Fruit fly (Drosophila melanogaster) whole organism, embryonic: ENCODE measurements around the gene Jhbp1.
A peak's percentile ranks its signal among the peaks of the same experiment; 100 is the strongest.

Experiments
- Atf-2 ChIP-seq: fragments of 200-800 bp; sonication (Bioruptor generic); optimal IDR thresholded peaks from 2 replicates; lab custom pipeline; 2016; ENCODE audit warnings: missing biosample characterization, missing genetic modification characterization
- C15 ChIP-seq: fragments of 200-800 bp; sonication (Bioruptor generic); IDR thresholded peaks from 3 replicates; pipeline ENCODE4 v1.3.6; 2022; ENCODE audit warnings: missing biosample characterization, missing genetic modification characterization
- CG10431 ChIP-seq: fragments of 200-800 bp; sonication (Bioruptor generic); optimal IDR thresholded peaks from 3 replicates; lab custom pipeline; 2018; ENCODE audit warnings: missing biosample characterization, mild to moderate bottlenecking, missing genetic modification characterization
- CG17385 ChIP-seq: fragments of 200-800 bp; sonication (Bioruptor generic); optimal IDR thresholded peaks from 3 replicates; lab custom pipeline; 2018; ENCODE audit warnings: missing biosample characterization, mild to moderate bottlenecking, missing genetic modification characterization
- CG17912 ChIP-seq: fragments of 200-800 bp; sonication (Bioruptor generic); optimal IDR thresholded peaks from 2 replicates; lab custom pipeline; 2018; ENCODE audit warnings: missing biosample characterization, mild to moderate bottlenecking, missing genetic modification characterization
- CG18011 ChIP-seq: fragments of 200-800 bp; sonication (Bioruptor generic); optimal IDR thresholded peaks from 2 replicates; lab custom pipeline; 2017; ENCODE audit warnings: missing biosample characterization, missing genetic modification characterization, mild to moderate bottlenecking, moderate library complexity, missing genotype
- CG2199 ChIP-seq: fragments of 200-800 bp; sonication (Bioruptor generic); IDR thresholded peaks from 3 replicates; pipeline ENCODE4 v1.3.6; 2022; ENCODE audit warnings: missing biosample characterization, missing genetic modification characterization
- CG2202 ChIP-seq: fragments of 200-800 bp; sonication (Bioruptor generic); optimal IDR thresholded peaks from 2 replicates; lab custom pipeline; 2018; ENCODE audit warnings: missing biosample characterization, mild to moderate bottlenecking, missing genetic modification characterization
- CG3281 ChIP-seq: fragments of 200-800 bp; sonication (Bioruptor generic); optimal IDR thresholded peaks from 3 replicates; lab custom pipeline; 2017; ENCODE audit warnings: missing biosample characterization, mild to moderate bottlenecking, missing genetic modification characterization
- CG7556 ChIP-seq: fragments of 200-800 bp; sonication (Bioruptor generic); optimal IDR thresholded peaks from 2 replicates; lab custom pipeline; 2017; ENCODE audit warnings: missing biosample characterization, mild to moderate bottlenecking, missing genetic modification characterization
- CG7745 ChIP-seq: fragments of 200-800 bp; sonication (Bioruptor generic); optimal IDR thresholded peaks from 2 replicates; lab custom pipeline; 2018; ENCODE audit warnings: missing biosample characterization, mild to moderate bottlenecking, missing genetic modification characterization, moderate library complexity
- CHES-1-like ChIP-seq: fragments of 200-800 bp; sonication (Bioruptor generic); optimal IDR thresholded peaks from 2 replicates; lab custom pipeline; 2016; ENCODE audit warnings: missing biosample characterization, missing genetic modification characterization
- D ChIP-seq, 2 experiments: fragments of 200-800 bp in 1 of 2; fragments of >200 bp in 1 of 2; sonication (Bioruptor generic) in 1 of 2; optimal IDR thresholded peaks; 2 replicates in 1 of 2; 3 replicates in 1 of 2; lab custom pipeline; 2017; ENCODE audit warnings: mild to moderate bottlenecking in 1 of 2, missing biosample characterization in 1 of 2, missing genetic modification characterization in 1 of 2, missing genetic modification reagents in 1 of 2
- Dbx ChIP-seq: fragments of 200-800 bp; sonication (Bioruptor generic); IDR thresholded peaks from 3 replicates; pipeline ENCODE4 v1.3.6; 2022; ENCODE audit warnings: missing biosample characterization, missing genetic modification characterization
- Gsc ChIP-seq: fragments of 200-800 bp; sonication (Bioruptor generic); IDR thresholded peaks from 2 replicates; pipeline ENCODE4 v1.3.6; 2022; ENCODE audit warnings: missing biosample characterization, missing genetic modification characterization
- H2.0 ChIP-seq: fragments of 200-800 bp; sonication (Bioruptor generic); IDR thresholded peaks from 2 replicates; pipeline ENCODE4 v1.3.6; 2022; ENCODE audit warnings: missing biosample characterization, missing genetic modification characterization
- HHEX ChIP-seq: fragments of 200-800 bp; sonication (Bioruptor generic); optimal IDR thresholded peaks from 3 replicates; lab custom pipeline; 2017; ENCODE audit warnings: missing biosample characterization, mild to moderate bottlenecking, missing genetic modification characterization, missing genetic modification reagents
- HLHmδ ChIP-seq: fragments of 200-800 bp; sonication (Bioruptor generic); optimal IDR thresholded peaks from 2 replicates; lab custom pipeline; 2018; ENCODE audit warnings: missing biosample characterization, mild to moderate bottlenecking, missing genetic modification characterization, moderate library complexity
- Hey ChIP-seq: fragments of 200-800 bp; sonication (Bioruptor generic); optimal IDR thresholded peaks from 3 replicates; lab custom pipeline; 2018; ENCODE audit warnings: missing biosample characterization, mild to moderate bottlenecking, missing genetic modification characterization
- Lhr ChIP-seq: fragments of 200-800 bp; sonication (Bioruptor generic); optimal IDR thresholded peaks from 3 replicates; lab custom pipeline; 2017; ENCODE audit warnings: mild to moderate bottlenecking, missing biosample characterization, missing genetic modification reagents, missing genetic modification characterization
- Myb ChIP-seq: fragments of 200-800 bp; sonication (Bioruptor generic); optimal IDR thresholded peaks from 2 replicates; lab custom pipeline; 2016; ENCODE audit warnings: missing biosample characterization, missing genetic modification characterization
- Nf-YA ChIP-seq: fragments of 200-800 bp; sonication (Bioruptor generic); IDR thresholded peaks from 2 replicates; pipeline ENCODE4 v1.3.6; 2022; ENCODE audit warnings: missing biosample characterization, missing genetic modification characterization
- Ravus ChIP-seq: fragments of 200-800 bp; sonication (Bioruptor generic); IDR thresholded peaks from 2 replicates; pipeline ENCODE4 v1.3.6; 2022; ENCODE audit warnings: missing biosample characterization, missing genetic modification characterization
- Sox100B ChIP-seq: fragments of 200-800 bp; sonication (Bioruptor generic); optimal IDR thresholded peaks from 3 replicates; lab custom pipeline; 2018; ENCODE audit warnings: missing biosample characterization, mild to moderate bottlenecking, missing genetic modification characterization
- Sox102F ChIP-seq: fragments of 200-800 bp; sonication (Bioruptor generic); optimal IDR thresholded peaks from 2 replicates; lab custom pipeline; 2018; ENCODE audit warnings: missing biosample characterization, mild to moderate bottlenecking, missing genetic modification characterization, moderate library complexity
- Spps ChIP-seq: fragments of 200-800 bp; sonication (Bioruptor generic); optimal IDR thresholded peaks from 2 replicates; lab custom pipeline; 2018; ENCODE audit warnings: missing biosample characterization, mild to moderate bottlenecking, missing genetic modification characterization
- Stat92E ChIP-seq, 3 experiments: fragments of >200 bp in 2 of 3; fragments of 200-800 bp in 1 of 3; sonication (Bioruptor generic) in 1 of 3; optimal IDR thresholded peaks; 2 replicates each; lab custom pipeline; 2017 to 2019; ENCODE audit warnings: missing biosample characterization in 3 of 3, missing genetic modification characterization in 3 of 3, mild to moderate bottlenecking in 1 of 3, moderate library complexity in 1 of 3
- Trl ChIP-seq, 3 experiments: fragments of >200 bp in 2 of 3; fragments of 200-800 bp in 1 of 3; sonication (Bioruptor generic) in 1 of 3; optimal IDR thresholded peaks; 2 replicates in 1 of 3; 3 replicates in 2 of 3; lab custom pipeline; 2016 to 2017; ENCODE audit warnings: missing biosample characterization in 1 of 3, missing genetic modification characterization in 1 of 3
- Xbp1 ChIP-seq: fragments of 200-800 bp; sonication (Bioruptor generic); optimal IDR thresholded peaks from 3 replicates; lab custom pipeline; 2016; ENCODE audit warnings: missing biosample characterization, mild to moderate bottlenecking, missing genetic modification characterization
- cas ChIP-seq: fragments of 200-800 bp; sonication (Bioruptor generic); IDR thresholded peaks from 2 replicates; pipeline ENCODE4 v1.3.6; 2022; ENCODE audit warnings: missing biosample characterization, missing genetic modification characterization
- cg ChIP-seq: fragments of 200-800 bp; sonication (Bioruptor generic); optimal IDR thresholded peaks from 3 replicates; lab custom pipeline; 2019; ENCODE audit warnings: missing biosample characterization, mild to moderate bottlenecking, missing genetic modification characterization, moderate library complexity
- ci ChIP-seq: fragments of 200-800 bp; sonication (Bioruptor generic); IDR thresholded peaks from 3 replicates; pipeline ENCODE4 v1.3.6; 2022; ENCODE audit warnings: missing biosample characterization, missing genetic modification characterization
- croc ChIP-seq: fragments of 200-800 bp; sonication (Bioruptor generic); conservative IDR thresholded peaks from 3 replicates; pipeline ENCODE4 v1.3.6; 2022; ENCODE audit warnings: missing biosample characterization, missing genetic modification characterization
- dati ChIP-seq: fragments of 200-800 bp; sonication (Bioruptor generic); IDR thresholded peaks from 2 replicates; pipeline ENCODE4 v1.3.6; 2022; ENCODE audit warnings: missing biosample characterization, missing genetic modification characterization
- fd96Cb ChIP-seq: fragments of 200-800 bp; sonication (Bioruptor generic); optimal IDR thresholded peaks from 2 replicates; lab custom pipeline; 2018; ENCODE audit warnings: missing biosample characterization, mild to moderate bottlenecking, missing genetic modification characterization, moderate library complexity
- gfzf ChIP-seq: fragments of 200-800 bp; sonication (Bioruptor generic); optimal IDR thresholded peaks from 2 replicates; lab custom pipeline; 2016; ENCODE audit warnings: missing biosample characterization, mild to moderate bottlenecking, missing genetic modification characterization, moderate library complexity
- gsb-n ChIP-seq: fragments of 200-800 bp; sonication (Bioruptor generic); optimal IDR thresholded peaks from 3 replicates; lab custom pipeline; 2018; ENCODE audit warnings: missing biosample characterization, mild to moderate bottlenecking, missing genetic modification characterization
- hbn ChIP-seq: fragments of 200-800 bp; sonication (Bioruptor generic); IDR thresholded peaks from 2 replicates; pipeline ENCODE4 v1.3.6; 2022; ENCODE audit warnings: missing biosample characterization, missing genetic modification characterization; ENCODE audit not compliant: partially characterized antibody
- jumu ChIP-seq: fragments of 200-800 bp; sonication (Bioruptor generic); optimal IDR thresholded peaks from 3 replicates; lab custom pipeline; 2016; ENCODE audit warnings: missing biosample characterization, missing genetic modification characterization
- nom ChIP-seq: fragments of 200-800 bp; sonication (Bioruptor generic); optimal IDR thresholded peaks from 2 replicates; lab custom pipeline; 2017; ENCODE audit warnings: missing biosample characterization, missing genetic modification characterization, mild to moderate bottlenecking, moderate library complexity, missing genetic modification reagents
- pb ChIP-seq: fragments of 200-800 bp; sonication (Bioruptor generic); optimal IDR thresholded peaks from 3 replicates; lab custom pipeline; 2016; ENCODE audit warnings: missing biosample characterization, missing genetic modification characterization
- prd ChIP-seq, 3 experiments: fragments of >200 bp in 2 of 3; fragments of 200-800 bp in 1 of 3; sonication (Bioruptor generic) in 1 of 3; optimal IDR thresholded peaks in 2 of 3; IDR thresholded peaks in 1 of 3; 2 replicates in 2 of 3; 3 replicates in 1 of 3; pipeline versions ENCODE4 v1.3.6 to Lab custom; 2017 to 2022; ENCODE audit warnings: missing biosample characterization in 1 of 3, missing genetic modification characterization in 1 of 3
- pros ChIP-seq: fragments of 200-800 bp; sonication (Bioruptor generic); optimal IDR thresholded peaks from 3 replicates; lab custom pipeline; 2019; ENCODE audit warnings: missing biosample characterization, mild to moderate bottlenecking, missing genetic modification characterization, moderate library complexity
- repo ChIP-seq: fragments of 200-800 bp; sonication (Bioruptor generic); optimal IDR thresholded peaks from 2 replicates; lab custom pipeline; 2016; ENCODE audit warnings: missing biosample characterization, missing genetic modification characterization
- run ChIP-seq: fragments of 200-800 bp; sonication (Bioruptor generic); optimal IDR thresholded peaks from 3 replicates; lab custom pipeline; 2018; ENCODE audit warnings: missing biosample characterization, mild to moderate bottlenecking, missing genetic modification characterization
- salm ChIP-seq: fragments of 200-800 bp; sonication (Bioruptor generic); optimal IDR thresholded peaks from 2 replicates; lab custom pipeline; 2018; ENCODE audit warnings: missing biosample characterization, mild to moderate bottlenecking, missing genetic modification characterization
- slbo ChIP-seq: fragments of 200-800 bp; sonication (Bioruptor generic); IDR thresholded peaks from 2 replicates; pipeline ENCODE4 v1.3.6; 2022; ENCODE audit warnings: missing biosample characterization, missing genetic modification characterization
- z ChIP-seq: fragments of 200-800 bp; sonication (Bioruptor generic); IDR thresholded peaks from 3 replicates; pipeline ENCODE4 v1.3.6; 2022; ENCODE audit warnings: missing biosample characterization, missing genetic modification characterization

Gene Jhbp1

dm6 chr3R:4992227-4992737 lies 27.0 kb downstream of the Jhbp1 start (continued):
- TF ChIP-seq nom (GFP tag; lab: Kevin White, UChicago) (peak; percentile 14), Myb (peak; percentile 1), croc (no peak; the same call in 2 of the 3 replicates), Nf-YA (GFP tag; lab: Robert Waterston, UW) (0 out of 2 replicates have a peak, but pooled peaks have one; percentile 30), ci (peak; percentile 71; the same call in 2 of the 3 replicates), cg (GFP tag; lab: Kevin White, UChicago) (peak; percentile 75), pros (peak; percentile 70), fd96Cb (tag; lab: Kevin White, UChicago) (no peak), Trl (optimal IDR thresholded peaks at IDR 0.05; lab: Kevin White, UChicago) (no peak), Trl (GFP tag; optimal IDR thresholded peaks at IDR 0.05; lab: Kevin White, UChicago) (peak; percentile 31), Sox102F (GFP tag; lab: Kevin White, UChicago) (peak; percentile 34), z (GFP tag; lab: Robert Waterston, UW) (0 out of 3 replicates have a peak, but pooled peaks have one; percentile 13), CG17385 (GFP tag; lab: Kevin White, UChicago) (peak; percentile 39), HHEX (peak; percentile 19), salm (tag; lab: Kevin White, UChicago) (peak; percentile 82), slbo (GFP tag; lab: Robert Waterston, UW) (no peak), Stat92E (GFP tag; optimal IDR thresholded peaks at IDR 0.05; lab: Kevin White, UChicago) (peak in 1 of 3 experiments; percentile 30), Sox100B (peak; percentile 59), C15 (GFP tag; lab: Robert Waterston, UW) (no peak), Dbx (GFP tag; lab: Robert Waterston, UW) (0 out of 3 replicates have a peak, but pooled peaks have one; percentile 41), dati (GFP tag; lab: Robert Waterston, UW) (no peak), Spps (tag; lab: Kevin White, UChicago) (peak; percentile 19), CG2199 (GFP tag; lab: Robert Waterston, UW) (peak; percentile 95; the same call in 2 of the 3 replicates)

DNA sequence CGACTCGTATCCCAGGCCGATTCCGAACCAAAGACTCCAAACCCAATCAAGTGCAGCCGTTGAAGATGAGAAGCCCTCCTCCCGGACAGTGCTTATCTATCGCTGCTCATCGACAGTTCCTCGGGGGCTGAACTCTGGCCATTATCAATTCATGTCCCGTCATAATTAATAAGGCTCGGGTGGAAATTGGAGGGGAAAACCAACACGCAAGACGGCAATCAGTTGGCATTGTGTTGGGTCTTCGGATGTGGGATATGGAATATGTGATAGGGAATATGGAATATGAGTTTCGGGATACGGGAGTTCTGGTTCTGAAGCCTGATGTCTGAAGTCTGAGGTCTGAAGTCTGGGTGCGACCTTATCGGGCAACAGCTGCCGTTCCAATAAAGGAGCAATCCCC lies 28.1 kb downstream of the Jhbp1 start:
- TF ChIP-seq Atf-2 (GFP tag; lab: Kevin White, UChicago) (no peak), pb (GFP tag; lab: Kevin White, UChicago) (no peak), jumu (GFP tag; lab: Kevin White, UChicago) (no peak), nom (GFP tag; lab: Kevin White, UChicago) (peak; percentile 20), CG10431 (GFP tag; lab: Kevin White, UChicago) (no peak), run (tag; lab: Kevin White, UChicago) (no peak), Lhr (no peak), cas (GFP tag; lab: Robert Waterston, UW) (no peak), D (optimal IDR thresholded peaks at IDR 0.05; lab: Kevin White, UChicago) (no peak), D (GFP tag; optimal IDR thresholded peaks at IDR 0.05; lab: Kevin White, UChicago) (no peak), prd (optimal IDR thresholded peaks at IDR 0.05; lab: Kevin White, UChicago) (no peak), prd (GFP tag; IDR thresholded peaks at IDR 0.05; lab: Robert Waterston, UW) (no peak), HLHmδ (peak; percentile 22), CG3281 (GFP tag; lab: Kevin White, UChicago) (no peak), Xbp1 (no peak), CG7556 (GFP tag; lab: Kevin White, UChicago) (no peak), gsb-n (tag; lab: Kevin White, UChicago) (no peak), CG7745 (no peak), hbn (GFP tag; lab: Robert Waterston, UW) (no peak), pros (peak; percentile 29), Ravus (GFP tag; lab: Robert Waterston, UW) (no peak), Gsc (GFP tag; lab: Robert Waterston, UW) (no peak), repo (no peak), CG17912 (GFP tag; lab: Kevin White, UChicago) (no peak), CG18011 (GFP tag; lab: Kevin White, UChicago) (no peak), H2.0 (GFP tag; lab: Robert Waterston, UW) (no peak), gfzf (no peak), Hey (no peak), CHES-1-like (GFP tag; lab: Kevin White, UChicago) (no peak), CG2202 (tag; lab: Kevin White, UChicago) (no peak)
